Worm (Caenorhabditis elegans) whole organism, L3 larva: ENCODE data around the gene sdz-38.

ENCODE experiments used
- ZK546.5 ChIP-seq: sonication (generic microtip); optimal IDR thresholded peaks from 2 replicates; lab custom pipeline; 2017; ENCODE audit warnings: missing biosample characterization, missing genetic modification characterization
- egl-27 ChIP-seq: sonication (generic microtip); optimal IDR thresholded peaks from 4 replicates; lab custom pipeline; 2017; ENCODE audit warnings: missing biosample characterization, missing genetic modification reagents, missing genetic modification characterization
- elt-1 ChIP-seq: fragments of 150-350 bp; optimal IDR thresholded peaks from 2 replicates; lab custom pipeline; 2014; ENCODE audit warnings: missing biosample characterization, missing genetic modification characterization
- elt-2 ChIP-seq: sonication (generic microtip); optimal IDR thresholded peaks from 2 replicates; lab custom pipeline; 2016; ENCODE audit warnings: missing genetic modification reagents, mild to moderate bottlenecking, missing genetic modification characterization, missing compliant biosample characterization
- elt-3 ChIP-seq, 3 experiments: fragments of 150-350 bp in 1 of 3; sonication (generic microtip) in 2 of 3; optimal IDR thresholded peaks; 2 replicates in 2 of 3; 4 replicates in 1 of 3; lab custom pipeline; 2014 to 2017; ENCODE audit warnings: missing biosample characterization in 3 of 3, missing genetic modification characterization in 3 of 3
- eor-1 ChIP-seq, 2 experiments: fragments of 150-350 bp; optimal IDR thresholded peaks; 2 replicates each; lab custom pipeline; 2014 to 2018; ENCODE audit warnings: missing biosample characterization in 2 of 2, missing genetic modification characterization in 2 of 2
- fkh-10 ChIP-seq: sonication (generic microtip); optimal IDR thresholded peaks from 2 replicates; lab custom pipeline; 2017; ENCODE audit warnings: missing biosample characterization, missing genetic modification reagents, missing genetic modification characterization
- fkh-2 ChIP-seq: fragments of 150-350 bp; optimal IDR thresholded peaks from 2 replicates; lab custom pipeline; 2014; ENCODE audit warnings: missing biosample characterization, missing genetic modification reagents, missing genetic modification characterization
- jun-1 ChIP-seq: fragments of 150-350 bp; optimal IDR thresholded peaks from 2 replicates; lab custom pipeline; 2014; ENCODE audit warnings: missing biosample characterization, missing genetic modification reagents, missing genetic modification characterization
- lin-15B ChIP-seq: fragments of 150-350 bp; optimal IDR thresholded peaks from 2 replicates; lab custom pipeline; 2014; ENCODE audit warnings: missing biosample characterization, missing genetic modification characterization
- lin-39 ChIP-seq: fragments of 150-350 bp; optimal IDR thresholded peaks from 2 replicates; lab custom pipeline; 2018; ENCODE audit warnings: missing biosample characterization, missing genetic modification reagents, missing genetic modification characterization
- mdl-1 ChIP-seq: fragments of 150-350 bp; optimal IDR thresholded peaks from 2 replicates; lab custom pipeline; 2014; ENCODE audit warnings: missing biosample characterization, missing genetic modification characterization
- mml-1 ChIP-seq: fragments of 150-350 bp; sonication (generic microtip); optimal IDR thresholded peaks from 3 replicates; lab custom pipeline; 2014; ENCODE audit warnings: missing biosample characterization, missing genetic modification characterization
- nfya-1 ChIP-seq: sonication (generic microtip); optimal IDR thresholded peaks from 2 replicates; lab custom pipeline; 2017; ENCODE audit warnings: missing genetic modification characterization, mild to moderate bottlenecking, missing compliant biosample characterization, antibody characterized with exemption, moderate library complexity; ENCODE audit not compliant: insufficient read depth
- nhr-11 ChIP-seq: fragments of 150-350 bp; optimal IDR thresholded peaks from 2 replicates; lab custom pipeline; 2014; ENCODE audit warnings: missing biosample characterization, missing genetic modification characterization
- nhr-23 ChIP-seq: fragments of 150-350 bp; optimal IDR thresholded peaks from 2 replicates; lab custom pipeline; 2014; ENCODE audit warnings: missing biosample characterization, missing genetic modification reagents, missing genetic modification characterization
- nhr-237 ChIP-seq: fragments of 150-350 bp; optimal IDR thresholded peaks from 2 replicates; lab custom pipeline; 2014; ENCODE audit warnings: missing biosample characterization, missing genetic modification characterization
- nhr-25 ChIP-seq: sonication (generic microtip); optimal IDR thresholded peaks from 2 replicates; lab custom pipeline; 2017; ENCODE audit warnings: missing biosample characterization, missing genetic modification characterization
- nhr-43 ChIP-seq: sonication (generic microtip); optimal IDR thresholded peaks from 2 replicates; lab custom pipeline; 2016; ENCODE audit warnings: mild to moderate bottlenecking, missing genetic modification characterization, missing compliant biosample characterization; ENCODE audit not compliant: poor library complexity, severe bottlenecking
- nhr-67 ChIP-seq: fragments of 150-350 bp; optimal IDR thresholded peaks from 2 replicates; lab custom pipeline; 2014; ENCODE audit warnings: missing biosample characterization, missing genetic modification characterization
- nhr-76 ChIP-seq: fragments of 150-350 bp; sonication (generic microtip); optimal IDR thresholded peaks from 5 replicates; lab custom pipeline; 2014; ENCODE audit warnings: missing biosample characterization, missing genetic modification characterization
- nhr-77 ChIP-seq: fragments of 150-350 bp; optimal IDR thresholded peaks from 2 replicates; lab custom pipeline; 2014; ENCODE audit warnings: missing biosample characterization, missing genetic modification characterization
- pha-4 ChIP-seq: fragments of 150-350 bp; optimal IDR thresholded peaks from 2 replicates; lab custom pipeline; 2014; ENCODE audit warnings: missing biosample characterization, missing genetic modification reagents, missing genetic modification characterization
- pqm-1 ChIP-seq: fragments of 150-350 bp; optimal IDR thresholded peaks from 2 replicates; lab custom pipeline; 2017; ENCODE audit warnings: missing biosample characterization, missing genetic modification characterization, inconsistent platforms
- tbx-2 ChIP-seq: sonication (generic microtip); optimal IDR thresholded peaks from 2 replicates; lab custom pipeline; 2016; ENCODE audit warnings: mild to moderate bottlenecking, missing genetic modification characterization, missing compliant biosample characterization
- unc-39 ChIP-seq: sonication (generic microtip); optimal IDR thresholded peaks from 4 replicates; lab custom pipeline; 2017; ENCODE audit warnings: missing biosample characterization, missing genetic modification characterization
- unc-62 ChIP-seq: fragments of 150-350 bp; sonication (generic microtip); optimal IDR thresholded peaks from 4 replicates; lab custom pipeline; 2014; ENCODE audit warnings: missing biosample characterization, missing genetic modification reagents, missing genetic modification characterization
- ztf-11 ChIP-seq: fragments of 150-350 bp; optimal IDR thresholded peaks from 2 replicates; lab custom pipeline; 2014; ENCODE audit warnings: missing biosample characterization, missing genetic modification characterization

Gene sdz-38

ce11 chrII:9981760-9982159, at the start of gene sdz-38:
sdz-38 (minus strand) TSS chrII:9981860.
- TF ChIP-seq unc-39 (no peak), nhr-76 (tag; lab: Kevin White, UChicago) (no peak), mdl-1 (tag; lab: Kevin White, UChicago) (no peak), nhr-11 (tag; lab: Kevin White, UChicago) (no peak), mml-1 (no peak), tbx-2 (tag; lab: Kevin White, UChicago) (no peak), elt-3 (tag; optimal IDR thresholded peaks at IDR 0.05; lab: Kevin White, UChicago) (no peak), egl-27 (no peak), nhr-77 (tag; lab: Kevin White, UChicago) (no peak), nhr-67 (tag; lab: Kevin White, UChicago) (no peak), nhr-25 (no peak)

- TF ChIP-seq lin-39: no peak
- TF ChIP-seq nhr-237 (tag; lab: Kevin White, UChicago): no peak
- no peak for TF ChIP-seq elt-3 (tag; optimal IDR thresholded peaks at IDR 0.05; lab: Kevin White, UChicago)
- no peak for TF ChIP-seq jun-1 (tag; lab: Kevin White, UChicago)
- no peak for TF ChIP-seq ZK546.5 (tag; lab: Kevin White, UChicago)
These were observed 48.2 kb upstream of the sdz-38 start, which contains the start of gene ttc-36 for ce11 chrII:10029890-10030289. ttc-36 (plus strand) TSS chrII:10030190.

- TF ChIP-seq jun-1 (tag; lab: Kevin White, UChicago) (peak; percentile 21), nhr-25 (peak; percentile 24), nfya-1 (tag; lab: Kevin White, UChicago) (peak; percentile 25), nhr-11 (tag; lab: Kevin White, UChicago) (no peak), elt-2 (tag; lab: Kevin White, UChicago) (peak; percentile 72), nhr-43 (peak; percentile 83), pha-4 (tag; lab: Kevin White, UChicago) (peak; percentile 32), eor-1 (tag; optimal IDR thresholded peaks at IDR 0.05; lab: Kevin White, UChicago) (no peak), tbx-2 (tag; lab: Kevin White, UChicago) (no peak), unc-39 (no peak), pqm-1 (tag; lab: Kevin White, UChicago) (peak; percentile 64), nhr-23 (tag; lab: Kevin White, UChicago) (peak; percentile 97), elt-3 (tag; optimal IDR thresholded peaks at IDR 0.05; lab: Kevin White, UChicago) (peak in 2 of 3 experiments; percentile 60 to 63), ztf-11 (tag; lab: Kevin White, UChicago) (no peak)
These were observed 47.4 kb upstream of the sdz-38 start for ce11 chrII:10029044-10029443.

ce11 chrII:10028195-10028594, 46.5 kb upstream of the sdz-38 start, which contains the start of gene F52H3.6:
F52H3.6 (minus strand) TSS chrII:10028422.
- no peak for TF ChIP-seq unc-62
- peak; percentile 74 for TF ChIP-seq pha-4 (tag; lab: Kevin White, UChicago)
- TF ChIP-seq elt-2 (tag; lab: Kevin White, UChicago): peak; percentile 32

ce11 chrII:10025059-10025458, 43.4 kb upstream of the sdz-38 start:
- TF ChIP-seq fkh-2 (tag; lab: Kevin White, UChicago) (no peak), nhr-76 (tag; lab: Kevin White, UChicago) (no peak), elt-3 (tag; optimal IDR thresholded peaks at IDR 0.05; lab: Kevin White, UChicago) (no peak), lin-39 (no peak), elt-1 (tag; lab: Kevin White, UChicago) (no peak), ztf-11 (tag; lab: Kevin White, UChicago) (no peak), lin-15B (tag; lab: Kevin White, UChicago) (no peak), unc-62 (no peak), nhr-43 (no peak), ZK546.5 (tag; lab: Kevin White, UChicago) (no peak), elt-2 (tag; lab: Kevin White, UChicago) (no peak)
- TF ChIP-seq, all 47 proteins: peak for 0

ce11 chrII:10021749-10022148, 40.1 kb upstream of the sdz-38 start:
- TF ChIP-seq unc-62: no peak
- TF ChIP-seq elt-1 (tag; lab: Kevin White, UChicago): no peak
- TF ChIP-seq eor-1 (tag; optimal IDR thresholded peaks at IDR 0.05; lab: Kevin White, UChicago): no peak
- TF ChIP-seq fkh-10 (GFP tag; lab: Kevin White, UChicago): peak; percentile 78
- TF ChIP-seq ZK546.5 (tag; lab: Kevin White, UChicago): no peak
